Fruit fly (Drosophila melanogaster) whole organism, larva: ENCODE data around the gene bero.

Experiments used
- noc ChIP-seq: fragments of 200-800 bp; sonication (Bioruptor generic); optimal IDR thresholded peaks from 3 replicates; lab custom pipeline; 2019; ENCODE audit warnings: missing biosample characterization, mild to moderate bottlenecking, missing genetic modification characterization, moderate library complexity

Gene bero

DNA sequence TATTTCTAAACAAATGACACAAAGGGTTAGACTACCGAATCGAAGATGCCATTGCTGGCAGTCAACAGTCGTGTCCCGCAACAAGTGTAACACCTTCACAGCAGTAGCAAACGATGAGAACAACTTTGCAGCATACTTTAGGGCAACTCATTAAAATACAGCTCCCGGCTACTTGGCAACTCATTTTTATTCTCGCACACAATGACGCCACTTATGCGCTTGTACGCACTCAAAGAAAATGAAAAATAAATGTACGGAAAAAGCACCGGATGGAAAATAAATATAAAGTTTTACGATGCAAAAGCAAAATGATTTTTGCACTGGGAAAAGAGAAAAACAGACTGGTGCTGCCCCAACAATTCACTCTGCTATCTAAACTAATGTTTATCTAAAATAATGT is 32.7 kb downstream of the bero start:
- TF ChIP-seq noc, result no peak

DNA sequence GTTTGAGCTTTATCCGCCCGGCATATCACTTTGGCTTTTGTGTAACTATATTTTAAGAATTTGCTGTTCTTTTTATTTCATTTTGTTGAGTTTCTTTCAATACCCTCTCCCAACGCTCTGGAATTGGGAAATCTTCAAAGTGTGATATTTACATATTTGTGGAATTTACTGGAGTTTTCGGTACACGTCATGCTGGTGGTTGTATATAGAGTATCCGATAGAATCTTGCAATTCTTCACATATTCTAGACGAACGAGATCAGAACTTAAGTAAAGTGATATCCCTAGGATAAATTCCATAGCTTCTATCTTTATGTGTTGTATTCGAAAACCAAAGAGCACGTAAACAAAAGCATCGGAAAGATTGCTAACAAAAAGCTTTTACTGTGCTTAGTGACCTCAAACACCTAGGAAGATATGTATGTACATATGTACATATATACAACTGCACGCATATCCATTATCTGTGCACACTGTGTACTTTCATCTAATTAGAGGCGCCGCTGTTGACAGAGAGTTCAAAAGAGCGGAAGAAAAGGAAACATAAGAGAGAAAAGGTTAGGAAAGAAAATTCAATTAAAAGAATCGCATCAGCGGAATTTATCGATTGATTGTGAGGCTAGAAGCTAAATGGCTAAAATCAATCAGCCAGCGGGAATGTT is 38.3 kb downstream of the bero start:
- no peak for TF ChIP-seq noc

DNA sequence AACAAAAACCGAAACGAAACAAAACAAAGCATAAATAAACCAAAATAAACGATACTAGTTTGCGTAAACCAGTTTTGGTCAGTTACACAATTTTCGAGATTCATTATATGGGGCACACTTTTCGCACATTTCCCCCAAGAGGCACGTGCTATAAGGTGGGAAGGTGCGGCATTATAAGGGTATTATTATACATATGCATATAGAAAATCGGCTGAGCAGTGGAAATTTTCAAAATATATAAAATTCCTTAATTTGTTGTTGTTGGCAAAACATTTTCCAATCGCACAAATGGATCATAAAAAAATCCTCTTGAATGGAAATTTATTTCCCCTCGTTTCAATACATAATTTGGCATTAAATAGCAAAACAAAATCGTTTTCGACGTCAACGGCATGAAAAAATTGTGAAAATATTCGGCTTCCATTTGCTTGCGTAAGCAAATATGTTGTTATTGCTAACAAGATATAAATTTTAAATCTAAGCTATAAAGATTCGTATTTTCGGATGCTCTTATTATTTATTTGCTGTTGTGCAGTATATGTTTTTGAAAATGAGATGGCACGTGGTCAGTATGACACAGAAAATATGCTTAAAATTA is 40.1 kb downstream of the bero start:
- no peak for TF ChIP-seq noc

dm6 chr2L:20904327-20904726 is 45.8 kb downstream of the bero start:
- peak; percentile 73 for TF ChIP-seq noc

DNA sequence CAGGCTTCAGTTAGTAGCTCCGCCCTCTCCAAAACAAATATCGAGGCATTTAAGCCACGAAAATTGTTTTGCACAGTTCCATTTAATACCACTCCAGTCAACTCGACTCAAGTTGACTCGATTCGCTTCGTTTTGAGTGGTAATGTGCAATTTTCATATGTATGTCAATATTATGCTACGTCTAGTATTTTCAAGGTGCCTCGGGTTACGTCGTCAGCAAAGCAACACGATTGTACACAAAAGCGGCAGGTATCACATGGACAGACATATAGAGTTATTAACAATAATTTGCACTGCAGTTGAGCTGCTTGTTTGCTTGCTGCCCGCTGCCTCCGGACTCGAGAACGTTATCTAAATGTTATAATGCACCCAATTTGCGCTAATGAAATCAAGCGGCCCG is 46.5 kb downstream of the bero start:
- TF ChIP-seq noc, result no peak

DNA sequence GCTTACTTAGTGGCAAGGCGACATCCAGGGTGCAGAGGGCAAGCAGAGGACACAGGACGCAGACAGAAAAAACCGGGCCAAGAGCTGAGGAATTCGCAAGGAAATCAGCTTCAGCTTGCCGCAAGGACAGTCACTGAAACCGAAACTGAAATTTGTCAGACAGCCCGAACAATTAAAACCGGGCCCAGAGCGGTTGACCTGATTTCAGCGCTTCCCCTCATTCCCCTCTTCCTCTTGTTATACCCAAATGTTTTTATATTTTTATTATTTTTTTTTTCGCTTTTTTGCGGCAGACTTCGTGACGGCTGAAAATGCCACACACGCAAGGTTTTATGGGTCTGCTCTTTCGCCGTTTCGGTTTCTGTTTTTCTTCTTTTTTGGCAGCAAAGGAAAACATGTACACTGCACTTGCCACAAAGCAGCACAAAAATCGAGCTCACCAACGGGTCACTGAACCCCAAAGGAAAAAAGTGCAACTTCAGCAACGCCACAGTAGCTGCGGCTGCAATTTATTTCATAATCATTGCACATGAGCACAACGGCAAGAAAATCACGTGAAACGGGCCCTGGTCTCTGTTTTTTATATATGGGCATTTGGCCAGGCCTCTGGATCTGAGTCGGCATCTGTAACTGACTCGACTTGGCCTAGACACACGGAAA is 49.6 kb downstream of the bero start:
- TF ChIP-seq noc, result no peak

DNA sequence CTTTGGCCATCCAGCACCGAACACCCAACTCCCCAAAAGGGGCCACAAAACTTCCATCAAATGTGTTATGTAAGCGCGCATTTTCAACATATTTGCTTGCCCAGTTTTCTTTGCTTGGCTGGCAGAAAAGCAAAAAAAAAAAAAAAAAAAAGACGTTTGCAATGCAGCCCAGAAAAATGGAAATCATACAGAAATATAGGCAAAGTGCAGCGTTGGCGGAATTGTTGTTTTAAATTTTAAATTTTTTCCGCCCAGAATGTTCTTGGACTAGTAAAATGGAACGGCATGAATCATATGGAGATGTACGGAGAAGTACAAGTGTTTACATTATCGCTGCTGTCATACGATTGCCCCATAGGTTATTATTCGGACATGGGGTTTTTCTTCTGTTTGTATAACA is 50.8 kb downstream of the bero start:
- TF ChIP-seq noc, result no peak
